Worm (Caenorhabditis elegans): ENCODE measurements around the gene lbp-1.

DNA sequence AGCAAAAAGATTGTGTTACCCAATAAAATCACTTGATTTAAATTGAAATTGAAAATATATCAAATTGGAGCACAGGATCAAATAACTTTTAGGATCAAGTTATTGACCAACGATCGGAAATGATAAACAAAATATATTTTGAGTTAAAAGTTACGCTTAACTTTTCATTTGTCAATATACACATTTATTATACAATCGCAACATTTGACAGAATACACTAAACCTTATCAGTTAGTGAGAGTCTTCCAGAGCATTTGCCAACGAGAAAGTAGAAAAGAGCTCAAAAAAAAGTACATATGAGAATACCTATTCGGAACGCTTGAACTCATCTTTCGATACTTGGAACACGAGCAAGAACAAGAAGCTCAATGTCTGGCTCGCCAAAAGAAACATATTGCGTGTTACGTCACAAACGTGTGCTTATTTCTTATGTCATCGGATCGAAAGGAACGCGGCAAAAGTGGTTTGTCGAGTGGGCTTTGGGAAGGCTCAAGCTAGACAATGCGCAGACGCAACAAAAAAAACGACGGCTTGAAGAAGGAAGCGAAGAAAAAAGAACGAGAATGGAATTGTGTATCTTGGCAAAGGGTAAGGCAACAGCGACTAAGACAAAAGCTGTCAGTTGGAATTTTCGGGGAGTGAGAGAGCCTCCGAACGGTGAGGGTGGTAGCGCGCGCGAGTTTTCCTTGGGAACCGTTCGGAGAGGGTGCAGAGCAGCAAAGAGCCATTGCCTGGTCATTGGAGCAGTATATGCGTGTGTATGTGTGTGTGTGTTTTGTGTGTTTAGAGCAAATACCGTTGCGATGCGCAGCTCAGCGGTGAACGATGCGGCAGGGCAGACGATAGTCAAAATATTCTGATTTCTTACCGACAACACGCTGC lies 32.4 kb upstream of the lbp-1 start:
- TF ChIP-seq snpc-4 (GFP tag; optimal IDR thresholded peaks at IDR 0.05), result no peak
- no peak for TF ChIP-seq snpc-4 (tag; optimal IDR thresholded peaks at IDR 0.05)
- no peak for TF ChIP-seq hsf-1 (GFP tag; IDR thresholded peaks at IDR 0.05)
- no peak for TF ChIP-seq ceh-100 (GFP tag; IDR thresholded peaks at IDR 0.05)
- TF ChIP-seq ets-4 (GFP tag; optimal IDR thresholded peaks at IDR 0.05), result no peak
- no peak for TF ChIP-seq Y53G8AR.9 (GFP tag; conservative IDR thresholded peaks at IDR 0.05)
- TF ChIP-seq mel-28 (tag; optimal IDR thresholded peaks at IDR 0.05; ENCODE audit: borderline replicate concordance), result no peak
